Fruit fly (Drosophila melanogaster): Measurements from ENCODE around the gene dpr16.

The dpr16 gene

DNA sequence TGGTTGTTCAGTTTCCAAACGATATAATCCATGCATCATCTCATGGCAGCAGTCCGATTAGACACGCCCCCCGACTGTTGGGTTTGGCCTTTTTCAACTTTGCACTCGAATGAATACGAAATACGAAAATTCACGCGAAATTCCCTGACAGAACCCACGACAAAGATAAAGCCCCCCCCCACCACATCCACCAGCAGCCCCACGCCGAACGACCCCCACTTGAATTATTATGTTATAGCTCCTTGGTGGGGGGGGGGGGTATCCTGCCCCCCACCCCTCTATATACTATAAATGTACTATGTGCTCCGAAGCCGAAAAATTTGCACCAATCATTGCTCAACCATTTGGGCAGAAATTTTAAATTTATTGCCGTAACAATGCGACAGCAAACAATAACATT is 11.5 kb downstream of the dpr16 start:
- TF ChIP-seq EcR (GFP tag; optimal IDR thresholded peaks at IDR 0.05): no peak
- no peak for TF ChIP-seq usp (GFP tag; optimal IDR thresholded peaks at IDR 0.05)
- no peak for TF ChIP-seq Dll (optimal IDR thresholded peaks at IDR 0.05)
- TF ChIP-seq pan (optimal IDR thresholded peaks at IDR 0.05): no peak
- TF ChIP-seq CG8478 (optimal IDR thresholded peaks at IDR 0.05): no peak
- TF ChIP-seq psq (optimal IDR thresholded peaks at IDR 0.05): no peak

- TF ChIP-seq usp (GFP tag; optimal IDR thresholded peaks at IDR 0.05) (no peak), pan (optimal IDR thresholded peaks at IDR 0.05) (no peak), CG8478 (optimal IDR thresholded peaks at IDR 0.05) (no peak)
Measured at dm6 chr3R:5171972-5172371, 21.3 kb downstream of the dpr16 start.

DNA sequence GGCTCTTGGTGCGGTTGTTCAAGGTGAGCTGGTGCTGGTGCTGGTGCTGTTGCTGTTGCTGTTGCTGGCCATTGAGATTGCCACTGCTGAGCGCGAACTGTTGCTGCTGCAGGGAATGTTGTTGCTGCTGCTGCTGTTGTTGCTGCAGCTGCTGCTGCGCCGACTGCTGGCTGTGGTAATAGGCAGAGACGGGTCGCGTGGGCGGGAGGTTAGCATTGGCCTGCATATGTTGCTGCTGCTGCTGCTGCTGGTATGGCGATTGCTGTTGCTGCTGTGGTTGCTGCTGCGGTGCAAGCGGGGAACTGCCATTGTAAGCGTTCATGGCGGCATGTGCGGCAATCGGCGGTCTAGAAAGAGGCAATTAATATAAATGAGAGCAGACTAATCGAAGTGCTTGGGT is 25.2 kb downstream of the dpr16 start:
- TF ChIP-seq pan (optimal IDR thresholded peaks at IDR 0.05) (no peak), CG8478 (optimal IDR thresholded peaks at IDR 0.05) (no peak), psq (optimal IDR thresholded peaks at IDR 0.05) (no peak), Dll (optimal IDR thresholded peaks at IDR 0.05) (no peak), usp (GFP tag; optimal IDR thresholded peaks at IDR 0.05) (no peak), EcR (GFP tag; optimal IDR thresholded peaks at IDR 0.05) (no peak)

DNA sequence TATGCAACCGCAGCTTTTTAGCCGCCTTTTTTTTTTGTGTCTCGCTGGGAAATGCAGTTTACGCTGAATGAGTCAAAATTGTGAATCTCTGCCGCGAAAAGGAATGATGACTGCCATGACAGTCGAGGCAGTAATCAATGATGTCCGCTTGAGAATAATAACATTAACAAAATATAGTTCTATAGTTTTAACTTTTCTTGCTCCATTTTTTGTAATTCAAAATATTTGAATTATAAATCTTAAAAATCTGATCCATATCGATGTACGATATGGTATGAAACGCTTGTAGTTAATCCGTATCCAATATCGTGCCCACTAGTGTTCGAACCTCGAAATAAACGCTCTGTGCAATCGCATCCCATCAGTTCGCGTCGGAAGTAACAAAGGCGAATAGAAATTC is 37.1 kb downstream of the dpr16 start:
- TF ChIP-seq Dll (optimal IDR thresholded peaks at IDR 0.05): no peak

DNA sequence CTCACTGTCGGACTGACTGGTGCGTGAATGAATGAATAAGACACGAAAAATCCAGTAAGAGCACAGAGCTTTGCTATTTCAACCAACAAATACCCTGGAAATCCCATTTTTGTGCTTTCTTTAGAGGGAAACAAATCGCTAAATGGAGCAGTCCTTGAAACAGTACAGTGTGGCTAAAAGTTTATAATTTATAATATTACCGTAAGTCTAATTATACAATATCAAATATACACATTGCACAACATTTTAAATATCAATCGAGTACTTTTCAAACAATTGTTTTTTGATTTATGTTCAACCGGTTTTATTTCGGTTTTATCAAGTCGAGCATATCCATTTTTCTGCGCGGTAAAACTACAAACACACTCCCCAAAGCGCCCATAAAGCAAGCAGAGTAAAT is 42.6 kb downstream of the dpr16 start:
- TF ChIP-seq EcR (GFP tag; optimal IDR thresholded peaks at IDR 0.05): no peak
- no peak for TF ChIP-seq psq (optimal IDR thresholded peaks at IDR 0.05)
- no peak for TF ChIP-seq Dll (optimal IDR thresholded peaks at IDR 0.05)
- no peak for TF ChIP-seq CG8478 (optimal IDR thresholded peaks at IDR 0.05)
- TF ChIP-seq usp (GFP tag; optimal IDR thresholded peaks at IDR 0.05): no peak
- no peak for TF ChIP-seq pan (optimal IDR thresholded peaks at IDR 0.05)

DNA sequence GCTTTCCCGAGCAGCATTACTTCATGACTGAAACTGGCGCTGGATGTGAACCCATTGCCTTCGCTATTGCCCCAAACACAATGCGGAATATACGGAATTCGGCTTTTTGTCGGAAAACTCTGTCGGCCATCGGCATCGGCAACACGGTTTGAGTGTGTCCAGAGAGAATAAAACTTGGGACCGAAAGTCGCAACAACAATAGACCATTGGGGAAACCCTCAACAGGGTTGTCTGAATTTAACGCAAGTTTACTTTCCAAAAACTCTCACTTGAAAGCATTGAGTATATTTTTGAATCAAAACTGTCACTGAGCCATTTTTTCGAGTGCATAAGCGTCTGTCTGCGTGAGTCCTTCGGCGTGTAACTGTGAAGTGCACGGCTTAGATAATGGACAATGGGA is 47.6 kb downstream of the dpr16 start:
- TF ChIP-seq usp (GFP tag; optimal IDR thresholded peaks at IDR 0.05) (no peak), psq (optimal IDR thresholded peaks at IDR 0.05) (no peak), Dll (optimal IDR thresholded peaks at IDR 0.05) (no peak), pan (optimal IDR thresholded peaks at IDR 0.05) (no peak), CG8478 (optimal IDR thresholded peaks at IDR 0.05) (no peak), EcR (GFP tag; optimal IDR thresholded peaks at IDR 0.05) (no peak)

DNA sequence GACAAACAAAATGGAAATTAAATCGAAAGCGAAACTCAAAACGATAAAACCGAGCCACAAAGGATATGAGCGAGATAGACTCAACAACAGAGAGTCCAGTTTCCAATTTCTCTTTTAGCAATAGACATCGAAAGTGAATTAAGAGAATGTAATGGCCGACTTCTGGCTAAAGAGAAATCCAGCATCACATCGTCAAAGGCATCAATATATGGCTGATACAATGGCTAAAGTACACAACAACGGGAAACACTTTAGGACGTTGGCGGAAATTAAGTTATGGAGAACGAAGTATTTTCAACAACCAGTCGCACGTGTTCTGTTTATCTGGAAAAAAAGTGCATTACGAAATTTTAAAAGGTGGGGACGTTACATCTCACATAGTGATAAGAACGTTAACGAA is 48.9 kb downstream of the dpr16 start:
- no peak for TF ChIP-seq CG8478 (optimal IDR thresholded peaks at IDR 0.05)
- no peak for TF ChIP-seq Dll (optimal IDR thresholded peaks at IDR 0.05)
- TF ChIP-seq psq (optimal IDR thresholded peaks at IDR 0.05): no peak
- TF ChIP-seq usp (GFP tag; optimal IDR thresholded peaks at IDR 0.05): no peak
- TF ChIP-seq EcR (GFP tag; optimal IDR thresholded peaks at IDR 0.05): no peak
- no peak for TF ChIP-seq pan (optimal IDR thresholded peaks at IDR 0.05)

dm6 chr3R:5203796-5204195 is 53.1 kb downstream of the dpr16 start:
- TF ChIP-seq pan (optimal IDR thresholded peaks at IDR 0.05) (no peak), psq (optimal IDR thresholded peaks at IDR 0.05) (no peak), usp (GFP tag; optimal IDR thresholded peaks at IDR 0.05) (no peak), CG8478 (optimal IDR thresholded peaks at IDR 0.05) (no peak), EcR (GFP tag; optimal IDR thresholded peaks at IDR 0.05) (no peak), Dll (optimal IDR thresholded peaks at IDR 0.05) (no peak)

- TF ChIP-seq EcR (GFP tag; optimal IDR thresholded peaks at IDR 0.05) (no peak), usp (GFP tag; optimal IDR thresholded peaks at IDR 0.05) (no peak), Dll (optimal IDR thresholded peaks at IDR 0.05) (no peak), CG8478 (optimal IDR thresholded peaks at IDR 0.05) (no peak), pan (optimal IDR thresholded peaks at IDR 0.05) (no peak), psq (optimal IDR thresholded peaks at IDR 0.05) (no peak)
Measured at dm6 chr3R:5205319-5206033, 54.8 kb downstream of the dpr16 start.

DNA sequence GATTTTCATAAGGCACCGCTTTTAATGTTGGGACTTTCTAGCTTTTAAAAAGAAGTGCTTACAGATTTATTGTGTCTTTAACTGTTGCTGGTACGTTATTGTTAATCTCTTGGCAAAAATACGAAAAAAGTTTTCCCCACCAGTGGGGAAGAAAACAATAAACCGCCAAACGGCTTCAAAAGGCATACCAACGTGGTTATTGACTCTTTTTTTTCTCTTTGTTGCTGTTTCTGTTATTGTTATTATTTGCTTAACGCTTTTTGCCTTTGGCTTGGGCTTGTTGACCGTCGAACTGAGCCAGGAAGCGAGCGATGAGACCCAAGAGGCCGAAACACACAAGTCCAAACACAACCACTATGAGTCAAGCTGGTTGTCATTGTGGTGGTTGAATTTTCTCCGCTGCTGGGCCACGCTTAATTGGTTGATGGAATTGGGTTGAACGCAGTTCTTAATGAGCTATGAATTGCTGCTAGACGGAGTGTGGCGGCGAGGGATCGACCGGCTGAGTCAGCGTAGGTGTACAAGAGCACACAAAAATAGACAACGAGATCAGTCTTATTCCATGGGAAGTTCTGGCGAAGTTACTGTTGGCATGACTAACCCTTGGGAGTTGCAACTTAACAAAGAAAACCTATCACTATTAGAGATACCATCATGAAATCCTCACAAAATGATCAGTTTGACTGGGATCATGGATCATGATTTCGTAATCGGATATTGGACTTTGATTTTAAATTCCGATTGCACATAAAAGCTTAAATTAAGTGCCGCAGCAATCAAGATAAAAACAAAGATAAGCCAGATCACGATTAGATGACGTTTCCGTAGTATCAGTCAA is 56.8 kb downstream of the dpr16 start:
- no peak for TF ChIP-seq CG8478 (optimal IDR thresholded peaks at IDR 0.05)
- TF ChIP-seq Dll (optimal IDR thresholded peaks at IDR 0.05): no peak
- TF ChIP-seq psq (optimal IDR thresholded peaks at IDR 0.05): no peak
- no peak for TF ChIP-seq EcR (GFP tag; optimal IDR thresholded peaks at IDR 0.05)
- TF ChIP-seq pan (optimal IDR thresholded peaks at IDR 0.05): no peak
- TF ChIP-seq usp (GFP tag; optimal IDR thresholded peaks at IDR 0.05): no peak

dm6 chr3R:5208115-5208365 is 57.3 kb downstream of the dpr16 start:
- TF ChIP-seq usp (GFP tag; optimal IDR thresholded peaks at IDR 0.05) (no peak), Dll (optimal IDR thresholded peaks at IDR 0.05) (no peak), psq (optimal IDR thresholded peaks at IDR 0.05) (no peak), pan (optimal IDR thresholded peaks at IDR 0.05) (no peak), EcR (GFP tag; optimal IDR thresholded peaks at IDR 0.05) (no peak), CG8478 (optimal IDR thresholded peaks at IDR 0.05) (no peak)

DNA sequence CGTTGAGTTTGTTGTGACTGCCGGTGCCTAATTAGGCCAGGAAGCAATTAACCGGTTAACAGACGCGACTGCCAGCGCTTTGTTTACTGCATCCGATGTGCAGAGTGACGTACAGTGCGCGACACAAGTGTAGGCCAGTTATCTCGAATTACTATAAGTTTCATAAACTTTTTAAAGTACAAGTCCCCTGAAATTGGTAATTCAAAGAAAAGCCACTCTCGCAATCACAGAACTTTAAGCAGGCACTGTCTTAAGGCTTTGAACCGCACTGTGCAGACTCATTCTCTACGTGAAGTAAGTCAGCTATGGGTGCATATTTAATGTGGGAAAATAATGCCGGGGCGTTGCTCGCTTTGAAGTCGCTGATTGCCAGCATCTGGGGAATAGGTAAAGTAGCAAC is 58.8 kb downstream of the dpr16 start:
- TF ChIP-seq pan (optimal IDR thresholded peaks at IDR 0.05) (no peak), EcR (GFP tag; optimal IDR thresholded peaks at IDR 0.05) (no peak), CG8478 (optimal IDR thresholded peaks at IDR 0.05) (no peak), Dll (optimal IDR thresholded peaks at IDR 0.05) (no peak), psq (optimal IDR thresholded peaks at IDR 0.05) (no peak), usp (GFP tag; optimal IDR thresholded peaks at IDR 0.05) (no peak)

dm6 chr3R:5211401-5211800 is 60.7 kb downstream of the dpr16 start:
- TF ChIP-seq EcR (GFP tag; optimal IDR thresholded peaks at IDR 0.05): no peak
- no peak for TF ChIP-seq Dll (optimal IDR thresholded peaks at IDR 0.05)
- TF ChIP-seq psq (optimal IDR thresholded peaks at IDR 0.05): no peak
- no peak for TF ChIP-seq pan (optimal IDR thresholded peaks at IDR 0.05)
- TF ChIP-seq usp (GFP tag; optimal IDR thresholded peaks at IDR 0.05): no peak
- TF ChIP-seq CG8478 (optimal IDR thresholded peaks at IDR 0.05): no peak
